Fruit fly (Drosophila melanogaster): ENCODE data around the gene Idh.

Idh gene

dm6 chr3L:8369456-8369855 lies 8.8 kb upstream of the Idh start:
- no peak for TF ChIP-seq CG17801 (GFP tag; optimal IDR thresholded peaks at IDR 0.05; ENCODE audit: partially characterized antibody)

- no peak for TF ChIP-seq CG17801 (GFP tag; optimal IDR thresholded peaks at IDR 0.05; ENCODE audit: partially characterized antibody)
Measured at dm6 chr3L:8368694-8369344, 8.1 kb upstream of the Idh start.

DNA sequence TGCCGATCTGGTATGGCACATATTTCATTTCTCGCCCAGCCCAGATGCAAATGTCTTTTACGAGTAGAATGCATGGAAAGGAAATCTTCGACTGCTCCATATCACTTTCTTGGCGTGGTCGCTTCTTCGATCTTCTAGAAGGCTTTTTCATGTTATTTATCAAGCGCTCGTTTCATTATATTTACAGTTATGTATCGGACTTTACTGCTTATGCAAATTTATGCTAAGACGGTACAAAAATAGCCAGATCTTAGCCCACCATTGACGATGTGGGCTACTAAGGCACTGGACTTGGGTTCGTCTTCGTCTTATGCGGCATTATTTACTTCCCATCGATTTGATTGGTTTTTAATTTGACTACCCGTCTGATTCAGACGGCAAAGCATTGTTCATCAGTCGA lies 2.6 kb upstream of the Idh start:
- TF ChIP-seq CG17801 (GFP tag; optimal IDR thresholded peaks at IDR 0.05; ENCODE audit: partially characterized antibody) = no peak

DNA sequence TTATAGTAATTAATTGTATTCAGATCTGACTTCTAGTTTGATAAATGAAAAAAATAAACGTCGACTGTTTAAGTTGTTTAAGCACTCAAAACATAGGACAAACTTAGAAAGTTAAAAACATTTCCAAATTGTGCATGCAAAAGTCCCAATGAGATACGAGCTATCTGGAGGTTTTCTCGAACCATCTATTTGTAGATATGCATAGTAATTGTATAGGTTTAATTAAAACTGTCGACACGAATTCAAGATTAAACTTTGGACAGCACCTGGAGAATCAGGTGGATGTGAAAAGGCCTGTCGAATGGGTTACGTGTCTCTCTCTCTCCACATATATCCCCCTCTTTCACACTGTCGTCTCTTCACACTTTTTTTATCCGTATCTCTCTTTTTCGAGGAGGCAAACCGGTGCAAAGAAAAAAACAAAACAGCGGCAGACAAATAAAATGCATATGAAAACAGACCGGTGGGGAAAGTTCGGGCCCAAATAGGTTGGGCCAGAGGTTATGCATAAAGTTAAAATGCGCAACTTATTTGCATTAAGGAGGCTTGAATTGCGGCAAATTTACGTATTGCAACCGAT lies 553 bp downstream of the Idh start:
- no peak for TF ChIP-seq CG17801 (GFP tag; optimal IDR thresholded peaks at IDR 0.05; ENCODE audit: partially characterized antibody)

DNA sequence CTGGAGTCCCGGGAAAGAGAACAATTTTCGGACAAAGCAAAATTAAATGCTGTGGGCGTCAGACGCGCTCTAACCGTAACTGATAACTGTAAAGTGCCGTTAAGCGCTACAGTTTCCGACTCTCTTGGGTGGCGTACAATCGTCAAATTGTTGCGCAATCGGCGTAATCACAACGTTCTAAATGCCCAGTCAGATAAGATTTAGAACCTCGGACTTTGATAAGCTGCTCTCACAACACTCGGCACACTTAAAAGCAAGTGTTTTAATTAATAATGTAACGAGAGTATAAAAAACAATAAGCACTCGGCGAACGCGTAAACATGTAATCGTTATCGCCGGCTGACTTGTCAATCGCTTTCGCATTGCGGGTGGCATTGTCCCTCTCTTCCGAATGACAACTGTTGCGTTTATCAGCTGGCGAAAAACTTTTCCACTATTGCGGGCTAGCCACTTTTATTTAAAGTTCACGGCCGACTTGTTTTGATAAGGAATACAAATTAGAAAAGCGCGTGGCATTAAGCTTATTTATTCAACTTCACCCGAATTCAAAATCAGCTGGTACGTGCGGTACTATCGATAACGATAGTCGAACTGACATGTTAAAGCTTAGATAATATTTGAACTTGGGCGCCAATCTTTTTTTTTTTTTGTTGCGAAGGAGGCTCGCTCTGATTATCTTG lies 1.8 kb downstream of the Idh start:
- no peak for TF ChIP-seq CG17801 (GFP tag; optimal IDR thresholded peaks at IDR 0.05; ENCODE audit: partially characterized antibody)

DNA sequence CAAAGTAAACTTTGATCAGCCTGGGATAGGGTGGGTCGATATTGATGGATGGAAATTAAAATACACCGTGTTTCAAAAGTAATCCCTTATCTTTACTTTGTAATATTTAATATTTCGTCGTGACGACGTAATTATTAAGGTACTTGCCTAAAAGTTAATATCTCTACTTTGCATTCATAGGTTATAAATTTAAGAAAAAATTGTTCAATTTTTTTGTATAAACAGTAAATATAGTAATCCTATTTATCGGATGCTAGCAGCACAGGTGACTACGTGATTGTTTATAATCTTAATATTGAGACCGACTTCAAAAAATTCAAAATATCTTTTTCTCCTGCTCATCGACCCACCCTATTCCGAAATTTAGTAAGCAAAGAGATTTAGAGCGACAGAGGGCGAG lies 2.6 kb downstream of the Idh start:
- TF ChIP-seq CG17801 (GFP tag; optimal IDR thresholded peaks at IDR 0.05; ENCODE audit: partially characterized antibody) = peak; percentile 10

- no peak for TF ChIP-seq CG17801 (GFP tag; optimal IDR thresholded peaks at IDR 0.05; ENCODE audit: partially characterized antibody)
Measured at dm6 chr3L:8356196-8356595, 4.5 kb downstream of the Idh start, which contains the start of gene Culd. Gene Culd (minus strand): TSS chr3L:8356296.

dm6 chr3L:8347346-8347745 lies 13.4 kb downstream of the Idh start:
- TF ChIP-seq CG17801 (GFP tag; optimal IDR thresholded peaks at IDR 0.05; ENCODE audit: partially characterized antibody) = no peak

dm6 chr3L:8346100-8346980 lies 14.4 kb downstream of the Idh start, which contains the start of the genes CG7182 and GAPcenA:
Gene CG7182 (minus strand): TSS chr3L:8346382.
Gene GAPcenA (plus strand): TSS chr3L:8346561.
- peak; percentile 82 for TF ChIP-seq CG17801 (GFP tag; optimal IDR thresholded peaks at IDR 0.05; ENCODE audit: partially characterized antibody)

DNA sequence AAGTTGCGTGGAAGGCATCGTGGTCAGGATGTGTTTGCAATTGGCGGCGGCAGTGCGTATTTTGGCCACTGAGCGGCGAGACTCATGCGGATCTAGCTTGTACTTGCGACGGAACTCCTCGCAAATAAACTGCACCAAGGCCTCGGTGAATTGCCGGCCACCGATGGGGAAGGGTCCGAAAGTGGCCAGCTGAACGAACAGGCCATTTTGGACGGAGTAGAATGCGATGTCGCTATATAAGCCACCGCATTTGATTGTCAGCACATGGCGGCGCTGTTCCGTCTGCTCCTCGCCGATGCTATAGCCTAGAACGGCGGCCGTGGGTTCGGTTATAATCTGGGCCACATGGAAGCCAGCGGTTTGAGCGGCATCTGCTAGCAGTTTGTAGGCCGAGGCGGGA lies 15.5 kb downstream of the Idh start:
- no peak for TF ChIP-seq CG17801 (GFP tag; optimal IDR thresholded peaks at IDR 0.05; ENCODE audit: partially characterized antibody)

DNA sequence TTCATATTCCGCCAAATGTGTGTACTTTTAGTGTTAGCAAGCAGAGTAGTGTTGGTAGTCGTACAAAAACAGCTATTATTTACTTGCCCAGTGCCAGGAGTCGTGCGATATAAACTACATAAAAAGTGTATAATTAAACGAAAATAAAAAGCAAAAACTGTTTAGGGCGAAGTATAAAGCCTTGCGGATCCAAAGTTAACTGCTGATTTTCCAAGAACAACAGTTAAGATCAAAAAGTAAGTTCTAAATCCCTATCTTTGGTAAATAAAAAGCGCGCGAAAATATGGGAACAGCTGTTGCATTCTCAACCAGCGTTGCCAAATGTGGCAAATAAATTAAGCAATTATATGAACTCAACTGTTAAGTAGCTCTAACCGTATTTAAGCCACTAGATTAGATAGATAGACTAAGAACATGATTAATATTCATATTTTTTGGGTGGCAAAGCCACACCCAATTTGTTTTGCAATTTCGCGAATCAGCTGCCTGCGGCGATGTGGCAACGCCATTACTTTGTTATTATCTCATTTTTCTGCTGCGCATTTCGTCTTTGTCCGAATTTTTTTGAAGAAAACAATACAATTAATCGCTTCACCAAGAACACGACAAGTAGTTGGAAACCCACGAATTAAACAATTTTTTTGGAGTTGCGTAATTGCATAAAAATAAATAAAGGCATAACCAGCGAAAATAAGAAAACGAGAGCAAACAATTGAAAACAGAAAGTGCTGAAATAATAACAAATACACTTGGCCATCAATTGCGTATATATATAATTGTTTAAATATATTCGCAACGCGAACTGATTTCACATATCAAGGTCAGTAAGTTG lies 20.2 kb downstream of the Idh start, which contains the start of the genes Prim1 and CG7083:
TSS of gene Prim1 (plus strand) at position 51 of the 832 bp plus-strand sequence.
TSS of gene CG7083 (plus strand) at position 522 of the 832 bp plus-strand sequence.
- peak; percentile 52 for TF ChIP-seq CG17801 (GFP tag; optimal IDR thresholded peaks at IDR 0.05; ENCODE audit: partially characterized antibody)

DNA sequence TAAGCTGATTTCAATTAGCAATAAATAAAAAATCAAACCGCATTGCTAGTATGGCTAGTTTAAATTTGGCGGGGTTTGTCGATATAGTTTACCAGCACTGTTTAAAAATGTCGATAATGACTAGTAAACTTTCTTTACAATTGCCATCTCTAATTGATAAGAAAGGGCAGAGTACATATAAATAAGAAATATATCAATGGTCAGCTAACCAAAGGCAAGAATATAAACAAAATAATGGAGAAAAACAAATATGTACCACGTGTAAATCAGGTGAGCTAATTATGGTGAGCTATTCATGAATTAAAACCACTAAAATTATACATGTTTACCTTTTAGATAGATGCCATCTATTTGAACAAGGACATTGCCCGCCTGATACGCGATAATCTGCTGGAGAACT lies 21.8 kb downstream of the Idh start, which contains the start of gene Pex2:
TSS of gene Pex2 (plus strand) at position 131 of the 400 bp plus-strand sequence.
- peak; percentile 56 for TF ChIP-seq CG17801 (GFP tag; optimal IDR thresholded peaks at IDR 0.05; ENCODE audit: partially characterized antibody)

dm6 chr3L:8336372-8336771 lies 24.3 kb downstream of the Idh start, which contains the start of gene Cpr66Cb:
Gene Cpr66Cb (plus strand): TSS chr3L:8336672.
- no peak for TF ChIP-seq CG17801 (GFP tag; optimal IDR thresholded peaks at IDR 0.05; ENCODE audit: partially characterized antibody)

dm6 chr3L:8334338-8334737 lies 26.4 kb downstream of the Idh start:
- no peak for TF ChIP-seq CG17801 (GFP tag; optimal IDR thresholded peaks at IDR 0.05; ENCODE audit: partially characterized antibody)

All from ovary, adult (tissue).